Worm (Caenorhabditis elegans): Measurements from ENCODE around the gene dhps-1.

dhps-1 gene

ce11 chrII:11974048-11974995 is 18.5 kb upstream of the dhps-1 start:
- TF ChIP-seq pqm-1 (tag; optimal IDR thresholded peaks at IDR 0.05) (peak; percentile 19), nhr-67 (tag; optimal IDR thresholded peaks at IDR 0.05) (no peak), pha-4 (tag; optimal IDR thresholded peaks at IDR 0.05) (peak; percentile 34), lsy-12 (tag; optimal IDR thresholded peaks at IDR 0.05) (peak; percentile 40), lin-15B (tag; optimal IDR thresholded peaks at IDR 0.05) (no peak), jun-1 (tag; optimal IDR thresholded peaks at IDR 0.05) (peak; percentile 47), elt-2 (tag; optimal IDR thresholded peaks at IDR 0.05) (peak; percentile 49), daf-12 (tag; optimal IDR thresholded peaks at IDR 0.05) (no peak), hmg-11 (tag; optimal IDR thresholded peaks at IDR 0.05) (peak; percentile 13), aly-2 (tag; optimal IDR thresholded peaks at IDR 0.05) (peak; percentile 34), nhr-77 (tag; optimal IDR thresholded peaks at IDR 0.05) (peak; percentile 24), fkh-2 (tag; optimal IDR thresholded peaks at IDR 0.05) (no peak), fos-1 (tag; optimal IDR thresholded peaks at IDR 0.05) (peak; percentile 76), nhr-28 (tag; optimal IDR thresholded peaks at IDR 0.05) (peak; percentile 55), ama-1 (optimal IDR thresholded peaks at IDR 0.05) (peak; percentile 77), ZK546.5 (tag; optimal IDR thresholded peaks at IDR 0.05) (peak; percentile 53), skn-1 (tag; optimal IDR thresholded peaks at IDR 0.05) (no peak), nhr-43 (tag; optimal IDR thresholded peaks at IDR 0.05; ENCODE audit: poor library complexity, severe bottlenecking) (peak; percentile 11), nfya-1 (tag; optimal IDR thresholded peaks at IDR 0.05; ENCODE audit: insufficient read depth) (peak; percentile 3), nhr-11 (tag; optimal IDR thresholded peaks at IDR 0.05) (no peak)

DNA sequence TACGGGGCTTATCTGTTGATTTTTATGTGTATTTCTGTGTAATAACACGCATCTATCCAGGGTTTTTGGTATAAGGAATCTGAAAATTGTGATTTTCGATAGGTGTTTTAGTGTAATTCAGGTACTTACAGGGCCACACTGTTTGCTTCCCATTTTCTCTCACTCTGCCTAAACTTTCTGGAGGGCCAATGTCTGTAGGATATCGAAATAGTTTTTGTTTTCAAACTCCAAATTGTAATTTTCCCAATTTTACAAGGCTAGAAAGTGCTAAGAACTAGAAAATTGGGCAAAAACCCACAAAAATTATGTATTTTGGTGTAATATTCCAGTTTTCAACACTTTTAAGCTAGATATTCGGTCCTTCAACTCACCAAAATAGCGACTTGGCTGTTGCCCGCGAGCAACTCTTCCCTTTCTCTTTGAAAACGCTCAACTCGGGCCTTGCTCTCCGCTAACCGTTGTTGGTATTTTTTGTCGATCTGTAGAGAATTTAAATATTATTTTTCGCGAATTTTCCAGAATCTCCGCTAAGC is 16.0 kb upstream of the dhps-1 start:
- TF ChIP-seq nhr-43 (tag; optimal IDR thresholded peaks at IDR 0.05; ENCODE audit: poor library complexity, severe bottlenecking) (peak; percentile 27), ceh-82 (tag; optimal IDR thresholded peaks at IDR 0.05) (no peak)

DNA sequence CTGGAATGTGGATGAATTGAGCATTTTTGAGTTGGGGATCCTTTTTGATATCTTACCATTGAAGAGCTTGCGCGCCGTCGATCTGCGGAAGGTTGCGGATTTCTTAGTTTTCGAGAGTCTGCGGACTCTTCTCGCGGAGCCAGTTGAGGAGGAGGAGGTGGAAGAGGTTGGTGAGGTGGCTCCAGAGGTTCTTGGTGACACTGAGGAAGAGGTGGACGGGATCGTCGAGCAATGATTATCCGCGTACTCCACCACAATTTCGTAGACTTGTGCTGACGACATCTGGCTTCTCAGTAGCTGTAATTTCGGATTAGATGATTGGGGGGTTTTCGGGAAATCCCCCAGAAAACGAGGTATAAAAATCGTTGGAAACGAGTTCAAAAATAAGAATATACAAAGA is 15.4 kb upstream of the dhps-1 start, which contains the start of gene Y17G7B.21:
Y17G7B.21 (minus strand) TSS at position 299 of the 400 bp plus-strand sequence.
- TF ChIP-seq pha-4 (tag; optimal IDR thresholded peaks at IDR 0.05) (no peak), nhr-43 (tag; optimal IDR thresholded peaks at IDR 0.05; ENCODE audit: poor library complexity, severe bottlenecking) (no peak), ama-1 (optimal IDR thresholded peaks at IDR 0.05) (peak; percentile 72), ztf-4 (tag; optimal IDR thresholded peaks at IDR 0.05) (no peak), lsy-12 (tag; optimal IDR thresholded peaks at IDR 0.05) (peak; percentile 7), elt-1 (tag; optimal IDR thresholded peaks at IDR 0.05) (no peak), elt-3 (tag; optimal IDR thresholded peaks at IDR 0.05) (peak in 1 of 3 experiments; percentile 4)

DNA sequence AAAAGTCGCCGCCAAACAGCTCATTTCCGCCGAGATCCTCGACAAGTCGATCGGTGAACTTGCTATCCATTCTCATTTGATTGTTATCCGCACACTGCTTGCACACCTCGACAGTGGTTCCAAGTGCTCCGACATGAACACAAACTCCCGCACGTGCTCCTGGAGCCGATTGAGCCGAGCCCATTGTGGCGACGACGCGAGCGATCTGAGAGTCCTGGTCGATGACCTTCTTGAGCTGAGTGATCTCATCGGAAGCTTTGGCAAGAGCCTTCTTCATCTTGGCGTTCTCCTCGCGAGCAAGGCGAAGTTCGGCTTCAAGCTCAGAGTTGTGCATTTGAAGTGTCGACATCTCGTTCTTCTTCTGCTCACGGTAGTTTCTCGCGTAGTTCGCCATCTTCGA is 14.3 kb upstream of the dhps-1 start:
- TF ChIP-seq pqm-1 (tag; optimal IDR thresholded peaks at IDR 0.05) (no peak), R02D3.7 (tag; optimal IDR thresholded peaks at IDR 0.05) (no peak), lsy-12 (tag; optimal IDR thresholded peaks at IDR 0.05) (no peak), ama-1 (optimal IDR thresholded peaks at IDR 0.05) (no peak), nhr-43 (tag; optimal IDR thresholded peaks at IDR 0.05; ENCODE audit: poor library complexity, severe bottlenecking) (no peak), nhr-76 (tag; optimal IDR thresholded peaks at IDR 0.05) (no peak), mml-1 (tag; optimal IDR thresholded peaks at IDR 0.05) (no peak), daf-12 (tag; optimal IDR thresholded peaks at IDR 0.05) (no peak), ceh-16 (tag; optimal IDR thresholded peaks at IDR 0.05) (no peak)

- TF ChIP-seq unc-39 (tag; optimal IDR thresholded peaks at IDR 0.05) = no peak
- no peak for TF ChIP-seq elt-1 (tag; optimal IDR thresholded peaks at IDR 0.05)
- no peak for TF ChIP-seq egl-27 (tag; optimal IDR thresholded peaks at IDR 0.05)
- TF ChIP-seq fkh-2 (tag; optimal IDR thresholded peaks at IDR 0.05) = no peak
- TF ChIP-seq lin-39 (tag; optimal IDR thresholded peaks at IDR 0.05) = no peak
- TF ChIP-seq snpc-4 (tag; optimal IDR thresholded peaks at IDR 0.05) = no peak
- no peak for TF ChIP-seq ztf-4 (tag; optimal IDR thresholded peaks at IDR 0.05)
- no peak for TF ChIP-seq nhr-12 (tag; optimal IDR thresholded peaks at IDR 0.05)
- no peak for TF ChIP-seq nhr-23 (tag; optimal IDR thresholded peaks at IDR 0.05)
- TF ChIP-seq elt-2 (tag; optimal IDR thresholded peaks at IDR 0.05) = no peak
- no peak for TF ChIP-seq R02D3.7 (tag; optimal IDR thresholded peaks at IDR 0.05)
- TF ChIP-seq nhr-25 (tag; optimal IDR thresholded peaks at IDR 0.05) = no peak
- no peak for TF ChIP-seq ztf-11 (tag; optimal IDR thresholded peaks at IDR 0.05)
- TF ChIP-seq hmg-11 (tag; optimal IDR thresholded peaks at IDR 0.05) = no peak
- no peak for TF ChIP-seq elt-3 (tag; optimal IDR thresholded peaks at IDR 0.05)
- TF ChIP-seq skn-1 (tag; optimal IDR thresholded peaks at IDR 0.05) = no peak
- no peak for TF ChIP-seq egl-5 (tag; optimal IDR thresholded peaks at IDR 0.05)
Observed at ce11 chrII:11978920-11979319, 13.9 kb upstream of the dhps-1 start.

Measured in whole organism, L3 larva.